Worm (Caenorhabditis elegans) whole organism, L4/young adult: Measurements from ENCODE around the gene mig-15.

Experiments used
- W03F9.2 ChIP-seq: fragments of 150-350 bp; optimal IDR thresholded peaks from 2 replicates; lab custom pipeline; 2014; ENCODE audit warnings: missing biosample characterization, missing genetic modification characterization
- dao-5 ChIP-seq: sonication (generic microtip); optimal IDR thresholded peaks from 2 replicates; lab custom pipeline; 2016; ENCODE audit warnings: missing genotype, missing genetic modification characterization, moderate library complexity, missing compliant biosample characterization
- him-1 ChIP-seq: sonication (generic microtip); optimal IDR thresholded peaks from 2 replicates; lab custom pipeline; 2016; ENCODE audit warnings: missing genotype, missing genetic modification reagents, missing genetic modification characterization, missing compliant biosample characterization

DNA sequence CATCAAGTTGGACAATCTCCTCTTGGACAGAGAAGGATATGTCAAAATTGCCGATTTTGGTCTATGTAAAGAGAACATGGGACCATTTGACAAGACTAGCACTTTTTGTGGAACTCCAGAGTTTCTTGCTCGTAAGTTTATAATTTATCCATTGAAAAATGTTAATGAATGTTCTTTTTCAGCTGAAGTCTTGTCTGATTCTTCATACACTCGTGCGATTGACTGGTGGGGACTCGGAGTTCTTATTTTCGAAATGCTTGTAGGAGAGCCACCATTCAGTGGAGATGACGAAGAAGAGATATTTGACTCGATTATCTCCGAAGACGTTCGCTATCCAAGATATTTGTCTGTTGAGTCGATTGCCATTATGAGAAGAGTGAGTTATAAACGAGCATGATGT is 27.3 kb downstream of the mig-15 start:
- TF ChIP-seq him-1 (tag; lab: Kevin White, UChicago), result no peak
- TF ChIP-seq dao-5 (tag; lab: Kevin White, UChicago), result no peak
- no peak for TF ChIP-seq W03F9.2 (tag; lab: Kevin White, UChicago)
